Fruit fly (Drosophila melanogaster) whole organism, embryonic: ENCODE measurements around the gene rho-5.
A peak's percentile ranks its signal among the peaks of the same experiment; 100 is the strongest.

Experiments
- Antp ChIP-seq: fragments of 200-800 bp; sonication (Bioruptor generic); optimal IDR thresholded peaks from 3 replicates; lab custom pipeline; 2016; ENCODE audit warnings: missing biosample characterization, missing genetic modification characterization
- Atf-2 ChIP-seq: fragments of 200-800 bp; sonication (Bioruptor generic); optimal IDR thresholded peaks from 2 replicates; lab custom pipeline; 2016; ENCODE audit warnings: missing biosample characterization, missing genetic modification characterization
- Atf3 ChIP-seq: fragments of 200-800 bp; sonication (Bioruptor generic); optimal IDR thresholded peaks from 3 replicates; lab custom pipeline; 2016; ENCODE audit warnings: missing biosample characterization, missing genetic modification characterization
- BtbVII ChIP-seq: fragments of 200-800 bp; sonication (Bioruptor generic); optimal IDR thresholded peaks from 3 replicates; lab custom pipeline; 2017; ENCODE audit warnings: missing biosample characterization, mild to moderate bottlenecking, missing genetic modification characterization
- Bteb2 ChIP-seq: fragments of 200-800 bp; sonication (Bioruptor generic); optimal IDR thresholded peaks from 2 replicates; lab custom pipeline; 2016; ENCODE audit warnings: missing biosample characterization, missing genetic modification characterization
- CG10565 ChIP-seq: fragments of 200-800 bp; sonication (Bioruptor generic); optimal IDR thresholded peaks from 3 replicates; lab custom pipeline; 2016; ENCODE audit warnings: missing biosample characterization, mild to moderate bottlenecking, missing genetic modification characterization
- CG12769 ChIP-seq: fragments of 200-800 bp; sonication (Bioruptor generic); optimal IDR thresholded peaks from 2 replicates; lab custom pipeline; 2019; ENCODE audit warnings: missing biosample characterization, mild to moderate bottlenecking, missing genetic modification characterization, moderate library complexity
- CG14050 ChIP-seq: fragments of 200-800 bp; sonication (Bioruptor generic); IDR thresholded peaks from 3 replicates; pipeline ENCODE4 v1.3.6; 2022; ENCODE audit warnings: missing biosample characterization, missing genetic modification characterization
- CG15601 ChIP-seq: fragments of 200-800 bp; sonication (Bioruptor generic); optimal IDR thresholded peaks from 3 replicates; lab custom pipeline; 2019; ENCODE audit warnings: missing biosample characterization, mild to moderate bottlenecking, missing genetic modification characterization, moderate library complexity
- CG1792 ChIP-seq: fragments of 200-800 bp; sonication (Bioruptor generic); optimal IDR thresholded peaks from 2 replicates; lab custom pipeline; 2016; ENCODE audit warnings: missing biosample characterization, missing genetic modification characterization
- CG30431 ChIP-seq: fragments of 200-800 bp; sonication (Bioruptor generic); optimal IDR thresholded peaks from 2 replicates; lab custom pipeline; 2017; ENCODE audit warnings: missing biosample characterization, missing genetic modification characterization
- CG3065 ChIP-seq: fragments of 200-800 bp; sonication (Bioruptor generic); optimal IDR thresholded peaks from 2 replicates; lab custom pipeline; 2016; ENCODE audit warnings: missing biosample characterization, missing genetic modification characterization
- CG31224 ChIP-seq: fragments of 200-800 bp; sonication (Bioruptor generic); IDR thresholded peaks from 2 replicates; pipeline ENCODE4 v1.3.6; 2022; ENCODE audit warnings: missing biosample characterization, missing genetic modification characterization
- CG32772 ChIP-seq: fragments of 200-800 bp; sonication (Bioruptor generic); IDR thresholded peaks from 2 replicates; pipeline ENCODE4 v1.3.6; 2022; ENCODE audit warnings: missing biosample characterization, missing genetic modification characterization
- CG4328 ChIP-seq: fragments of 200-800 bp; sonication (Bioruptor generic); optimal IDR thresholded peaks from 3 replicates; lab custom pipeline; 2017; ENCODE audit warnings: missing biosample characterization, missing genetic modification reagents, missing genetic modification characterization
- CG7745 ChIP-seq: fragments of 200-800 bp; sonication (Bioruptor generic); optimal IDR thresholded peaks from 2 replicates; lab custom pipeline; 2018; ENCODE audit warnings: missing biosample characterization, mild to moderate bottlenecking, missing genetic modification characterization, moderate library complexity
- CG7786 ChIP-seq: fragments of 200-800 bp; sonication (Bioruptor generic); optimal IDR thresholded peaks from 2 replicates; lab custom pipeline; 2016; ENCODE audit warnings: missing biosample characterization, missing genetic modification characterization
- CG7963 ChIP-seq: fragments of 200-800 bp; sonication (Bioruptor generic); IDR thresholded peaks from 3 replicates; pipeline ENCODE4 v1.3.6; 2022; ENCODE audit warnings: missing biosample characterization, missing genetic modification characterization; ENCODE audit not compliant: partially characterized antibody
- Chrac-16 ChIP-seq: fragments of 200-800 bp; sonication (Bioruptor generic); optimal IDR thresholded peaks from 3 replicates; lab custom pipeline; 2016; ENCODE audit warnings: missing biosample characterization, missing genetic modification characterization
- Dip3 ChIP-seq: fragments of 200-800 bp; sonication (Bioruptor generic); optimal IDR thresholded peaks from 3 replicates; lab custom pipeline; 2016; ENCODE audit warnings: missing biosample characterization, missing genetic modification characterization
- Dll ChIP-seq: fragments of 200-800 bp; sonication (Bioruptor generic); IDR thresholded peaks from 4 replicates; pipeline ENCODE4 v1.3.6; 2022; ENCODE audit warnings: missing biosample characterization, missing genetic modification characterization; ENCODE audit not compliant: partially characterized antibody
- E2f2 ChIP-seq: fragments of 200-800 bp; sonication (Bioruptor generic); IDR thresholded peaks from 2 replicates; pipeline ENCODE4 v1.3.6; 2022; ENCODE audit warnings: missing biosample characterization, missing genetic modification characterization
- Lhr ChIP-seq: fragments of 200-800 bp; sonication (Bioruptor generic); optimal IDR thresholded peaks from 3 replicates; lab custom pipeline; 2017; ENCODE audit warnings: mild to moderate bottlenecking, missing biosample characterization, missing genetic modification reagents, missing genetic modification characterization
- NC2β ChIP-seq: fragments of 200-800 bp; sonication (Bioruptor generic); optimal IDR thresholded peaks from 2 replicates; lab custom pipeline; 2016; ENCODE audit warnings: missing biosample characterization, missing genetic modification characterization
- Scr ChIP-seq: fragments of 200-800 bp; sonication (Bioruptor generic); IDR thresholded peaks from 2 replicates; pipeline ENCODE4 v1.3.6; 2022; ENCODE audit warnings: missing biosample characterization, missing genetic modification characterization; ENCODE audit not compliant: partially characterized antibody
- Sry-β ChIP-seq: fragments of 200-800 bp; sonication (Bioruptor generic); optimal IDR thresholded peaks from 2 replicates; lab custom pipeline; 2018; ENCODE audit warnings: missing biosample characterization, mild to moderate bottlenecking, missing genetic modification characterization, moderate library complexity
- Stat92E ChIP-seq, 3 experiments: fragments of >200 bp in 2 of 3; fragments of 200-800 bp in 1 of 3; sonication (Bioruptor generic) in 1 of 3; optimal IDR thresholded peaks; 2 replicates each; lab custom pipeline; 2017 to 2019; ENCODE audit warnings: missing biosample characterization in 3 of 3, missing genetic modification characterization in 3 of 3, mild to moderate bottlenecking in 1 of 3, moderate library complexity in 1 of 3
- Tbp ChIP-seq: fragments of >200 bp; optimal IDR thresholded peaks from 2 replicates; lab custom pipeline; 2018; ENCODE audit warnings: missing biosample characterization, missing genetic modification characterization
- ash1 ChIP-seq: fragments of 200-800 bp; sonication (Bioruptor generic); optimal IDR thresholded peaks from 2 replicates; lab custom pipeline; 2018; ENCODE audit warnings: missing biosample characterization, mild to moderate bottlenecking, missing genetic modification characterization
- az2 ChIP-seq: fragments of 200-800 bp; sonication (Bioruptor generic); optimal IDR thresholded peaks from 3 replicates; lab custom pipeline; 2016; ENCODE audit warnings: missing biosample characterization, missing genetic modification characterization
- bab2 ChIP-seq: fragments of 200-800 bp; sonication (Bioruptor generic); optimal IDR thresholded peaks from 2 replicates; lab custom pipeline; 2016; ENCODE audit warnings: missing biosample characterization, missing genetic modification characterization
- bigmax ChIP-seq: fragments of 200-800 bp; sonication (Bioruptor generic); optimal IDR thresholded peaks from 2 replicates; lab custom pipeline; 2018; ENCODE audit warnings: missing biosample characterization, mild to moderate bottlenecking, missing genetic modification characterization
- cad ChIP-seq: fragments of >200 bp; optimal IDR thresholded peaks from 2 replicates; lab custom pipeline; 2017; ENCODE audit warnings: missing biosample characterization, missing genetic modification characterization
- cg ChIP-seq: fragments of 200-800 bp; sonication (Bioruptor generic); optimal IDR thresholded peaks from 3 replicates; lab custom pipeline; 2019; ENCODE audit warnings: missing biosample characterization, mild to moderate bottlenecking, missing genetic modification characterization, moderate library complexity
- dysf ChIP-seq: fragments of 200-800 bp; sonication (Bioruptor generic); IDR thresholded peaks from 3 replicates; pipeline ENCODE4 v1.3.6; 2022; ENCODE audit warnings: missing biosample characterization, missing genetic modification characterization
- en ChIP-seq: fragments of 200-800 bp; sonication (Bioruptor generic); optimal IDR thresholded peaks from 2 replicates; lab custom pipeline; 2016; ENCODE audit warnings: missing biosample characterization, missing genetic modification characterization
- esg ChIP-seq: fragments of 200-800 bp; sonication (Bioruptor generic); conservative IDR thresholded peaks from 2 replicates; pipeline ENCODE4 v1.3.6; 2022; ENCODE audit warnings: missing biosample characterization, missing genetic modification characterization
- fd96Cb ChIP-seq: fragments of 200-800 bp; sonication (Bioruptor generic); optimal IDR thresholded peaks from 2 replicates; lab custom pipeline; 2018; ENCODE audit warnings: missing biosample characterization, mild to moderate bottlenecking, missing genetic modification characterization, moderate library complexity
- lmd ChIP-seq: fragments of 200-800 bp; sonication (Bioruptor generic); IDR thresholded peaks from 2 replicates; pipeline ENCODE4 v1.3.6; 2022; ENCODE audit warnings: missing biosample characterization, missing genetic modification characterization
- nau ChIP-seq: fragments of 200-800 bp; sonication (Bioruptor generic); optimal IDR thresholded peaks from 3 replicates; lab custom pipeline; 2017; ENCODE audit warnings: missing biosample characterization, mild to moderate bottlenecking, missing genetic modification characterization, missing genetic modification reagents
- pb ChIP-seq: fragments of 200-800 bp; sonication (Bioruptor generic); optimal IDR thresholded peaks from 3 replicates; lab custom pipeline; 2016; ENCODE audit warnings: missing biosample characterization, missing genetic modification characterization
- peb ChIP-seq: fragments of 200-800 bp; sonication (Bioruptor generic); IDR thresholded peaks from 2 replicates; pipeline ENCODE4 v1.3.6; 2022; ENCODE audit warnings: missing biosample characterization, missing genetic modification characterization
- sob ChIP-seq: fragments of 200-800 bp; sonication (Bioruptor generic); IDR thresholded peaks from 2 replicates; pipeline ENCODE4 v1.3.6; 2022; ENCODE audit warnings: missing biosample characterization, missing genetic modification characterization
- sqz ChIP-seq: fragments of 200-800 bp; sonication (Bioruptor generic); optimal IDR thresholded peaks from 3 replicates; lab custom pipeline; 2018; ENCODE audit warnings: missing biosample characterization, mild to moderate bottlenecking, missing genetic modification characterization
- tap ChIP-seq: fragments of 200-800 bp; optimal IDR thresholded peaks from 3 replicates; lab custom pipeline; 2019; ENCODE audit warnings: missing biosample characterization, mild to moderate bottlenecking, missing genetic modification characterization, moderate library complexity
- toy ChIP-seq: fragments of 200-800 bp; sonication (Bioruptor generic); IDR thresholded peaks from 2 replicates; pipeline ENCODE4 v1.3.6; 2022; ENCODE audit warnings: missing biosample characterization, missing genetic modification characterization
- tup ChIP-seq: fragments of 200-800 bp; sonication (Bioruptor generic); optimal IDR thresholded peaks from 2 replicates; lab custom pipeline; 2016; ENCODE audit warnings: missing biosample characterization, mild to moderate bottlenecking, missing genetic modification characterization, moderate library complexity
- vnd ChIP-seq: fragments of 200-800 bp; sonication (Bioruptor generic); IDR thresholded peaks from 3 replicates; pipeline ENCODE4 v1.3.6; 2022; ENCODE audit warnings: missing biosample characterization, missing genetic modification characterization; ENCODE audit not compliant: partially characterized antibody
- yki ChIP-seq: fragments of >200 bp; optimal IDR thresholded peaks from 3 replicates; lab custom pipeline; 2018

Gene rho-5

DNA sequence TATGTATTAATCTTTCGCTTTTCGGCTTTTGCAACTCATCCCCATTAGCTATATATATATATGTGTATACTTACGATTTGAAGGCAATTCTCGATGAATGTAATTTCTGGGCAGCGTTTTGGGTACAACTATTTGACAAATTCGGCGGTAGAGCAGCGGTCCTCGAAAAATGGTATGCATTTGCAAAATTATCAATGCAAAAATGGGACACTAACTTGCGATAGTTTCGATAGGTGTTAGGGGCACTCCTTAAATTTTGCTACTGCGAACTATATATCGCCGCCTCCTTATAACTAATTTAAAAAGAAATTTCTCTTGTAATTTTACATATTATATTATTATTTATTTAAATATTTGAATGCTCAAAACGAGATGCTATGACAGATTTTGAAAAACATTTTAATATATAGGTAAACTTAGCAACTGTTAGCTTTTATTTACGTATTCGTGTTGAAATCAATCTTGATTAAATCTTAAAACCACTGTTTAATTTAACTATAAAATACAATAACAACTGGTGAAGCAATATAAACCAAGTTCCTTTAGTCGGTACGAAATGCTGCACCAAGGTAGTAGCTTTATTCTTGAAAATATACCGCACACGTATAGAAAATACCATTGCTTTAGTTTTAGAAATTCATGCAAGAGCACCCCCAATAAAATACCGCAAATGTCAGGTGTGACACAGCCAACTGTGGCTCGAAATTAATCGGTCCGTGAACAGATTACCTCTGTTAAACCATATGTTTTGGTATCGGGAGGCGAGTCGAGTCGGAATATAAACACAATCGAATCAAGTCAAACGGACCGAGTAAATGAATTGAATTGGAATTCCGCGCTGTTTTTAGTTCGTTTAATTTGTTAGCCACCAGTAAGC lies 39.8 kb upstream of the rho-5 start, which contains the start of the genes CG5355 and Klp31E (continued):
- TF ChIP-seq Stat92E (GFP tag; optimal IDR thresholded peaks at IDR 0.05; lab: Kevin White, UChicago) (no peak), dysf (GFP tag; lab: Robert Waterston, UW) (peak; percentile 61; the same call in 2 of the 3 replicates), BtbVII (peak; percentile 56), Dll (GFP tag; lab: Robert Waterston, UW) (peak; percentile 80), CG7786 (GFP tag; lab: Kevin White, UChicago) (peak; percentile 43), Tbp (GFP tag; lab: Kevin White, UChicago) (no peak), CG32772 (GFP tag; lab: Robert Waterston, UW) (0 out of 2 replicates have a peak, but pooled peaks have one; percentile 4), CG12769 (tag; lab: Kevin White, UChicago) (peak; percentile 46), CG31224 (peak; percentile 59), Atf-2 (GFP tag; lab: Kevin White, UChicago) (peak; percentile 45), bab2 (peak; percentile 56), Dip3 (peak; percentile 46), vnd (GFP tag; lab: Robert Waterston, UW) (peak; percentile 65), en (peak; percentile 32), CG30431 (peak; percentile 26), lmd (GFP tag; lab: Robert Waterston, UW) (peak; percentile 52), Scr (GFP tag; lab: Robert Waterston, UW) (peak; percentile 81), sqz (no peak), Bteb2 (GFP tag; lab: Kevin White, UChicago) (peak; percentile 6), NC2β (GFP tag; lab: Kevin White, UChicago) (no peak), tap (tag; lab: Kevin White, UChicago) (peak; percentile 65), cg (GFP tag; lab: Kevin White, UChicago) (no peak), Atf3 (peak; percentile 51), CG15601 (peak; percentile 73), fd96Cb (tag; lab: Kevin White, UChicago) (peak; percentile 64), sob (GFP tag; lab: Robert Waterston, UW) (peak; percentile 64), az2 (peak; percentile 69), CG10565 (GFP tag; lab: Kevin White, UChicago) (no peak), esg (peak; percentile 58), bigmax (GFP tag; lab: Kevin White, UChicago) (no peak), ash1 (no peak), CG3065 (GFP tag; lab: Kevin White, UChicago) (no peak), peb (GFP tag; lab: Robert Waterston, UW) (no peak), toy (no peak), CG4328 (GFP tag; lab: Kevin White, UChicago) (peak; percentile 69), CG1792 (GFP tag; lab: Kevin White, UChicago) (peak; percentile 42), pb (GFP tag; lab: Kevin White, UChicago) (peak; percentile 10), Sry-β (GFP tag; lab: Kevin White, UChicago) (peak; percentile 29), E2f2 (GFP tag; lab: Robert Waterston, UW) (no peak; the same call in 1 of the 2 replicates), Lhr (GFP tag; lab: Kevin White, UChicago) (peak; percentile 19), cad (no peak), yki (no peak), nau (GFP tag; lab: Kevin White, UChicago) (no peak), tup (no peak), Antp (GFP tag; lab: Kevin White, UChicago) (peak; percentile 40), CG7963 (GFP tag; lab: Robert Waterston, UW) (peak; percentile 49; the same call in 1 of the 3 replicates), CG14050 (GFP tag; lab: Robert Waterston, UW) (no peak), CG7745 (tag; lab: Kevin White, UChicago) (no peak), Chrac-16 (GFP tag; lab: Kevin White, UChicago) (peak; percentile 66)
